Worm (Caenorhabditis elegans) whole organism, young adult: ENCODE data around the gene rip-1.

Experiments used
- F49E8.2 ChIP-seq: sonication (generic microtip); optimal IDR thresholded peaks from 3 replicates; lab custom pipeline; 2017; ENCODE audit warnings: missing genetic modification characterization, mild to moderate bottlenecking, missing compliant biosample characterization, antibody characterized with exemption, moderate library complexity; ENCODE audit not compliant: insufficient read depth
- K12H6.12 ChIP-seq: fragments of 200-800 bp; sonication (Bioruptor generic); optimal IDR thresholded peaks from 2 replicates; lab custom pipeline; 2018; ENCODE audit warnings: mild to moderate bottlenecking, missing genetic modification characterization, missing compliant biosample characterization
- ceh-58 ChIP-seq: fragments of 200-800 bp; sonication (Bioruptor generic); IDR thresholded peaks from 2 replicates; pipeline ENCODE4 v1.3.6; 2022; ENCODE audit warnings: missing genetic modification characterization, missing compliant biosample characterization
- ets-4 ChIP-seq: fragments of 200-800 bp; sonication (Bioruptor generic); optimal IDR thresholded peaks from 2 replicates; lab custom pipeline; 2018; ENCODE audit warnings: mild to moderate bottlenecking, missing genetic modification characterization, missing compliant biosample characterization
- nhr-179 ChIP-seq: sonication (generic microtip); optimal IDR thresholded peaks from 2 replicates; lab custom pipeline; 2016; ENCODE audit warnings: mild to moderate bottlenecking, missing genetic modification characterization, missing compliant biosample characterization

- TF ChIP-seq F49E8.2 (tag; lab: Kevin White, UChicago) (no peak), ceh-58 (GFP tag; lab: Robert Waterston, UW) (no peak), nhr-179 (tag; lab: Kevin White, UChicago) (no peak), K12H6.12 (no peak), ets-4 (no peak)
Measured at ce11 chrIII:10251114-10251513, 7.4 kb downstream of the rip-1 start.
